Fruit fly (Drosophila melanogaster) whole organism, embryonic: Measurements from ENCODE around the gene ohgt.

Experiments used
- Atf6 ChIP-seq: fragments of 200-800 bp; sonication (Bioruptor generic); IDR thresholded peaks from 2 replicates; pipeline ENCODE4 v1.3.6; 2022; ENCODE audit warnings: missing biosample characterization, missing genetic modification characterization
- Bdp1 ChIP-seq: fragments of 200-800 bp; sonication (Bioruptor generic); optimal IDR thresholded peaks from 3 replicates; lab custom pipeline; 2016; ENCODE audit warnings: missing biosample characterization, missing genetic modification characterization
- C15 ChIP-seq: fragments of 200-800 bp; sonication (Bioruptor generic); IDR thresholded peaks from 3 replicates; pipeline ENCODE4 v1.3.6; 2022; ENCODE audit warnings: missing biosample characterization, missing genetic modification characterization
- CG10209 ChIP-seq: fragments of 200-800 bp; sonication (Bioruptor generic); optimal IDR thresholded peaks from 3 replicates; lab custom pipeline; 2017; ENCODE audit warnings: missing biosample characterization, mild to moderate bottlenecking, missing genetic modification characterization, missing genetic modification reagents
- CG12236 ChIP-seq: fragments of 200-800 bp; sonication (Bioruptor generic); optimal IDR thresholded peaks from 2 replicates; lab custom pipeline; 2016; ENCODE audit warnings: missing biosample characterization, missing genetic modification characterization
- CG13894 ChIP-seq: fragments of 200-800 bp; sonication (Bioruptor generic); optimal IDR thresholded peaks from 3 replicates; lab custom pipeline; 2018; ENCODE audit warnings: missing biosample characterization, mild to moderate bottlenecking, missing genetic modification characterization, moderate library complexity
- CG15269 ChIP-seq: fragments of 200-800 bp; sonication (Bioruptor generic); optimal IDR thresholded peaks from 2 replicates; lab custom pipeline; 2018; ENCODE audit warnings: missing biosample characterization, mild to moderate bottlenecking, missing genetic modification characterization, moderate library complexity
- CG17912 ChIP-seq: fragments of 200-800 bp; sonication (Bioruptor generic); optimal IDR thresholded peaks from 2 replicates; lab custom pipeline; 2018; ENCODE audit warnings: missing biosample characterization, mild to moderate bottlenecking, missing genetic modification characterization
- CG2712 ChIP-seq: fragments of 200-800 bp; optimal IDR thresholded peaks from 3 replicates; lab custom pipeline; 2019; ENCODE audit warnings: missing biosample characterization, mild to moderate bottlenecking, missing genetic modification characterization, moderate library complexity
- CG3065 ChIP-seq: fragments of 200-800 bp; sonication (Bioruptor generic); optimal IDR thresholded peaks from 2 replicates; lab custom pipeline; 2016; ENCODE audit warnings: missing biosample characterization, missing genetic modification characterization
- CG32767 ChIP-seq: fragments of 200-800 bp; sonication (Bioruptor generic); IDR thresholded peaks from 2 replicates; pipeline ENCODE4 v1.3.6; 2022; ENCODE audit warnings: missing biosample characterization, missing genetic modification characterization
- CG3281 ChIP-seq: fragments of 200-800 bp; sonication (Bioruptor generic); optimal IDR thresholded peaks from 3 replicates; lab custom pipeline; 2017; ENCODE audit warnings: missing biosample characterization, mild to moderate bottlenecking, missing genetic modification characterization
- CG34376 ChIP-seq: fragments of 200-800 bp; sonication (Bioruptor generic); optimal IDR thresholded peaks from 2 replicates; lab custom pipeline; 2018; ENCODE audit warnings: missing biosample characterization, mild to moderate bottlenecking, missing genetic modification characterization
- CG4360 ChIP-seq: fragments of 200-800 bp; sonication (Bioruptor generic); IDR thresholded peaks from 2 replicates; pipeline ENCODE4 v1.3.6; 2022; ENCODE audit warnings: missing biosample characterization, missing genetic modification characterization
- CG5953 ChIP-seq: fragments of 200-800 bp; sonication (Bioruptor generic); IDR thresholded peaks from 2 replicates; pipeline ENCODE4 v1.3.6; 2022; ENCODE audit warnings: missing biosample characterization, missing genetic modification characterization
- CG6175 ChIP-seq: fragments of 200-800 bp; sonication (Bioruptor generic); IDR thresholded peaks from 3 replicates; pipeline ENCODE4 v1.3.6; 2022; ENCODE audit warnings: missing biosample characterization, missing genetic modification characterization
- CG7556 ChIP-seq: fragments of 200-800 bp; sonication (Bioruptor generic); optimal IDR thresholded peaks from 2 replicates; lab custom pipeline; 2017; ENCODE audit warnings: missing biosample characterization, mild to moderate bottlenecking, missing genetic modification characterization
- CG7928 ChIP-seq: fragments of 200-800 bp; sonication (Bioruptor generic); optimal IDR thresholded peaks from 2 replicates; lab custom pipeline; 2017; ENCODE audit warnings: missing biosample characterization, mild to moderate bottlenecking, missing genetic modification characterization
- CG8290 ChIP-seq, 3 experiments: fragments of 200-800 bp; sonication (Bioruptor generic); optimal IDR thresholded peaks; 2 replicates each; lab custom pipeline; 2016 to 2019; ENCODE audit warnings: missing biosample characterization in 3 of 3, missing genetic modification characterization in 3 of 3, mild to moderate bottlenecking in 2 of 3, moderate library complexity in 1 of 3
- CG9609 ChIP-seq: fragments of 200-800 bp; sonication (Bioruptor generic); optimal IDR thresholded peaks from 3 replicates; lab custom pipeline; 2016; ENCODE audit warnings: missing biosample characterization, missing genetic modification characterization
- D19B ChIP-seq: fragments of 200-800 bp; sonication (Bioruptor generic); optimal IDR thresholded peaks from 2 replicates; lab custom pipeline; 2017; ENCODE audit warnings: missing biosample characterization, mild to moderate bottlenecking, missing genetic modification characterization
- Dbx ChIP-seq: fragments of 200-800 bp; sonication (Bioruptor generic); IDR thresholded peaks from 3 replicates; pipeline ENCODE4 v1.3.6; 2022; ENCODE audit warnings: missing biosample characterization, missing genetic modification characterization
- E2f2 ChIP-seq: fragments of 200-800 bp; sonication (Bioruptor generic); IDR thresholded peaks from 2 replicates; pipeline ENCODE4 v1.3.6; 2022; ENCODE audit warnings: missing biosample characterization, missing genetic modification characterization
- Fer1 ChIP-seq: fragments of 200-800 bp; sonication (Bioruptor generic); optimal IDR thresholded peaks from 2 replicates; lab custom pipeline; 2017; ENCODE audit warnings: missing biosample characterization, mild to moderate bottlenecking, missing genetic modification characterization
- H15 ChIP-seq: fragments of 200-800 bp; sonication (Bioruptor generic); IDR thresholded peaks from 3 replicates; pipeline ENCODE4 v1.3.6; 2022; ENCODE audit warnings: missing biosample characterization, missing genetic modification characterization
- Hr78 ChIP-seq, 2 experiments: fragments of 200-800 bp in 1 of 2; fragments of >200 bp in 1 of 2; sonication (Bioruptor generic) in 1 of 2; optimal IDR thresholded peaks; 2 replicates each; lab custom pipeline; 2017 to 2019; ENCODE audit warnings: missing biosample characterization in 2 of 2, missing genetic modification characterization in 2 of 2, mild to moderate bottlenecking in 1 of 2, moderate library complexity in 1 of 2
- Nf-YA ChIP-seq: fragments of 200-800 bp; sonication (Bioruptor generic); IDR thresholded peaks from 2 replicates; pipeline ENCODE4 v1.3.6; 2022; ENCODE audit warnings: missing biosample characterization, missing genetic modification characterization
- Pdp1 ChIP-seq, 2 experiments: fragments of 200-800 bp; sonication (Bioruptor generic); optimal IDR thresholded peaks; 3 replicates each; lab custom pipeline; 2016; ENCODE audit warnings: missing biosample characterization in 2 of 2, missing genetic modification characterization in 2 of 2, mild to moderate bottlenecking in 1 of 2, moderate library complexity in 1 of 2
- Side ChIP-seq: fragments of 200-800 bp; sonication (Bioruptor generic); optimal IDR thresholded peaks from 2 replicates; lab custom pipeline; 2016; ENCODE audit warnings: missing biosample characterization, missing genetic modification characterization
- Sox100B ChIP-seq: fragments of 200-800 bp; sonication (Bioruptor generic); optimal IDR thresholded peaks from 3 replicates; lab custom pipeline; 2018; ENCODE audit warnings: missing biosample characterization, mild to moderate bottlenecking, missing genetic modification characterization
- Taf1 ChIP-seq: fragments of 200-800 bp; sonication (Bioruptor generic); IDR thresholded peaks from 2 replicates; pipeline ENCODE4 v1.3.6; 2022; ENCODE audit warnings: missing biosample characterization, missing genetic modification characterization
- Vsx1 ChIP-seq: fragments of 200-800 bp; sonication (Bioruptor generic); optimal IDR thresholded peaks from 2 replicates; lab custom pipeline; 2017; ENCODE audit warnings: missing biosample characterization, mild to moderate bottlenecking, missing genetic modification characterization, missing genetic modification reagents
- corto ChIP-seq: fragments of 200-800 bp; sonication (Bioruptor generic); optimal IDR thresholded peaks from 2 replicates; lab custom pipeline; 2016; ENCODE audit warnings: missing biosample characterization, mild to moderate bottlenecking, missing genetic modification characterization, moderate library complexity
- crol ChIP-seq: fragments of 200-800 bp; sonication (Bioruptor generic); IDR thresholded peaks from 2 replicates; pipeline ENCODE4 v1.3.6; 2022; ENCODE audit warnings: missing biosample characterization, missing genetic modification characterization
- cwo ChIP-seq: fragments of 200-800 bp; sonication (Bioruptor generic); optimal IDR thresholded peaks from 3 replicates; lab custom pipeline; 2017; ENCODE audit warnings: missing biosample characterization, missing genetic modification characterization, mild to moderate bottlenecking, moderate library complexity, missing genetic modification reagents
- gro ChIP-seq: fragments of 200-800 bp; sonication (Bioruptor generic); optimal IDR thresholded peaks from 2 replicates; lab custom pipeline; 2016; ENCODE audit warnings: missing biosample characterization, missing genetic modification characterization
- kah ChIP-seq: fragments of 200-800 bp; sonication (Bioruptor generic); optimal IDR thresholded peaks from 2 replicates; lab custom pipeline; 2018; ENCODE audit warnings: missing biosample characterization, mild to moderate bottlenecking, missing genetic modification characterization
- klu ChIP-seq: fragments of 200-800 bp; sonication (Bioruptor generic); IDR thresholded peaks from 2 replicates; pipeline ENCODE4 v1.3.6; 2022; ENCODE audit warnings: missing biosample characterization, missing genetic modification characterization
- kni ChIP-seq: fragments of 200-800 bp; sonication (Bioruptor generic); optimal IDR thresholded peaks from 3 replicates; lab custom pipeline; 2017; ENCODE audit warnings: mild to moderate bottlenecking, missing biosample characterization, missing genetic modification reagents, missing genetic modification characterization
- nerfin-2 ChIP-seq: fragments of 200-800 bp; sonication (Bioruptor generic); IDR thresholded peaks from 2 replicates; pipeline ENCODE4 v1.3.6; 2022; ENCODE audit warnings: missing biosample characterization, missing genetic modification characterization; ENCODE audit not compliant: partially characterized antibody
- otp ChIP-seq: fragments of 200-800 bp; sonication (Bioruptor generic); IDR thresholded peaks from 3 replicates; pipeline ENCODE4, ENCODE4 v1.3.6; 2022; ENCODE audit warnings: missing biosample characterization, missing genetic modification characterization
- schlank ChIP-seq: fragments of 200-800 bp; sonication (Bioruptor generic); optimal IDR thresholded peaks from 2 replicates; lab custom pipeline; 2018; ENCODE audit warnings: missing biosample characterization, mild to moderate bottlenecking, missing genetic modification characterization
- sd ChIP-seq: fragments of 200-800 bp; sonication (Bioruptor generic); optimal IDR thresholded peaks from 3 replicates; lab custom pipeline; 2018; ENCODE audit warnings: missing biosample characterization, mild to moderate bottlenecking, missing genetic modification characterization, moderate library complexity
- sima ChIP-seq: fragments of 200-800 bp; sonication (Bioruptor generic); optimal IDR thresholded peaks from 2 replicates; lab custom pipeline; 2016; ENCODE audit warnings: missing biosample characterization, missing genetic modification characterization
- so ChIP-seq: fragments of 200-800 bp; sonication (Bioruptor generic); IDR thresholded peaks from 3 replicates; pipeline ENCODE4 v1.3.6; 2022; ENCODE audit warnings: missing biosample characterization, missing genetic modification characterization
- tgo ChIP-seq: fragments of 200-800 bp; sonication (Bioruptor generic); IDR thresholded peaks from 3 replicates; pipeline ENCODE4 v1.3.6; 2022; ENCODE audit warnings: missing biosample characterization, missing genetic modification characterization
- tio ChIP-seq: fragments of 200-800 bp; sonication (Bioruptor generic); optimal IDR thresholded peaks from 2 replicates; lab custom pipeline; 2017; ENCODE audit warnings: missing biosample characterization, missing genetic modification characterization, inconsistent platforms
- tna ChIP-seq: fragments of 200-800 bp; sonication (Bioruptor generic); IDR thresholded peaks from 2 replicates; pipeline ENCODE4 v1.3.6; 2022; ENCODE audit warnings: missing biosample characterization, missing genetic modification characterization; ENCODE audit not compliant: partially characterized antibody
- zfh2 ChIP-seq: fragments of 200-800 bp; sonication (Bioruptor generic); optimal IDR thresholded peaks from 2 replicates; lab custom pipeline; 2016; ENCODE audit warnings: missing biosample characterization, missing genetic modification characterization

The ohgt gene

DNA sequence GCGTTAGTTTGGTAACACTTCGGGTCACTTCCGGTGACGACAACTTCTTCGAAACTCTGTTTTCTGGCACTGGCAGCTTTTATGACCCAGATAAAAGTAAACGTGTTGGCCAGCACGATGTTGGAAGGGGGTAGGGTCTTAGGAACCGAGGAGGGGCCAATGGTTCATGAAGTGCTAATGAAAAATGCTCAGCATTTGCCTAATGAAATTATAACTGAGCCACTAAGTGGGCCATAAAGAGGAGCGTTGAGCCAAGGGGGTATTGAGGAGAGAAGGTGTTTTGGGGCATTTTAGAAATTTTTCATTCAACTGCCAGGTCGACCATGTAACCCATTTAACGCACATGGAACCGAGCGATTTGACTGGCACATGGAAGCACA is 49.3 kb downstream of the ohgt start:
- TF ChIP-seq sd (peak; percentile 37), kah (GFP tag; lab: Kevin White, UChicago) (no peak), Sox100B (GFP tag; lab: Kevin White, UChicago) (peak; percentile 15), Taf1 (GFP tag; lab: Robert Waterston, UW) (no peak), H15 (GFP tag; lab: Robert Waterston, UW) (0 out of 3 replicates have a peak, but pooled peaks have one; percentile 2), CG9609 (GFP tag; lab: Kevin White, UChicago) (peak; percentile 2), Hr78 (GFP tag; optimal IDR thresholded peaks at IDR 0.05; lab: Kevin White, UChicago) (peak in 1 of 2 experiments; percentile 73), klu (GFP tag; lab: Robert Waterston, UW) (0 out of 2 replicates have a peak, but pooled peaks have one; percentile 5), otp (GFP tag; lab: Robert Waterston, UW) (peak; percentile 75; the same call in 2 of the 3 replicates), crol (GFP tag; lab: Robert Waterston, UW) (peak; percentile 54; the same call in 1 of the 2 replicates), cwo (GFP tag; lab: Kevin White, UChicago) (peak; percentile 29), Pdp1 (GFP tag; optimal IDR thresholded peaks at IDR 0.05; lab: Kevin White, UChicago) (peak in 1 of 2 experiments; percentile 22), CG17912 (GFP tag; lab: Kevin White, UChicago) (no peak), Vsx1 (GFP tag; lab: Kevin White, UChicago) (peak; percentile 71), zfh2 (GFP tag; lab: Kevin White, UChicago) (no peak), CG13894 (tag; lab: Kevin White, UChicago) (no peak), CG4360 (GFP tag; lab: Robert Waterston, UW) (0 out of 2 replicates have a peak, but pooled peaks have one; percentile 1), Bdp1 (GFP tag; lab: Kevin White, UChicago) (no peak), tgo (0 out of 3 replicates have a peak, but pooled peaks have one; percentile 6), sima (GFP tag; lab: Kevin White, UChicago) (no peak), CG6175 (GFP tag; lab: Robert Waterston, UW) (no peak), kni (GFP tag; lab: Kevin White, UChicago) (peak; percentile 22), tio (GFP tag; lab: Kevin White, UChicago) (peak; percentile 4), CG3281 (peak; percentile 19), Atf6 (GFP tag; lab: Robert Waterston, UW) (no peak), Dbx (GFP tag; lab: Robert Waterston, UW) (0 out of 3 replicates have a peak, but pooled peaks have one; percentile 3), nerfin-2 (GFP tag; lab: Robert Waterston, UW) (0 out of 2 replicates have a peak, but pooled peaks have one; percentile 14), CG10209 (GFP tag; lab: Kevin White, UChicago) (peak; percentile 21), CG7556 (GFP tag; lab: Kevin White, UChicago) (peak; percentile 36)

DNA sequence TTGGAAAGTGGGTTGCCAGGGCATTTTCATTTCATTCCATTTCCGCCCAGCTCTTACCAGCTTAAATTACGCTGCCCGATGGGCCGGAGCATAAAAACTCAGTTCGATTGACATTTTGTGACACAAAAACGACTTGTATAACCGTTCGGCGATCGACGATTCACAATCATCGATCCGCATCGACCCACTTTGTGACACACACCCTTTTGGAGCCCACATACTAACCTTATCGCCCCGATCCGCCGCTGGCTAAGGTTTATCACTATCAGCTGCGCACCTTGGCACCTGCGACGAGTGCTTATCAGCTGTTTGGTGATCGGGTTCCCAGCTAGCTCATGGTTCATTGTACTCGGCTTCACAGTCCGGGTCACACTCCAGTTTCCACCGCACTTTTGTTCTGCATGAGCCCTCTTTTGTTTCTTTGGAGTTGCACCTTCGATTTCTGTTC is 50.4 kb downstream of the ohgt start:
- TF ChIP-seq tna (GFP tag; lab: Robert Waterston, UW) (no peak), gro (GFP tag; lab: Kevin White, UChicago) (peak; percentile 9), CG2712 (peak; percentile 15), Fer1 (GFP tag; lab: Kevin White, UChicago) (peak; percentile 31), C15 (GFP tag; lab: Robert Waterston, UW) (0 out of 3 replicates have a peak, but pooled peaks have one; percentile 35), CG12236 (GFP tag; lab: Kevin White, UChicago) (no peak), schlank (tag; lab: Kevin White, UChicago) (peak; percentile 22), CG15269 (tag; lab: Kevin White, UChicago) (peak; percentile 16), CG8290 (GFP tag; optimal IDR thresholded peaks at IDR 0.05; lab: Kevin White, UChicago) (no peak), CG8290 (tag; optimal IDR thresholded peaks at IDR 0.05; lab: Kevin White, UChicago) (peak in 1 of 2 experiments; percentile 46), CG32767 (GFP tag; lab: Robert Waterston, UW) (no peak), CG5953 (no peak), D19B (GFP tag; lab: Kevin White, UChicago) (no peak), Side (GFP tag; lab: Kevin White, UChicago) (no peak), CG7928 (GFP tag; lab: Kevin White, UChicago) (no peak), corto (GFP tag; lab: Kevin White, UChicago) (no peak), Nf-YA (GFP tag; lab: Robert Waterston, UW) (0 out of 2 replicates have a peak, but pooled peaks have one; percentile 20), E2f2 (GFP tag; lab: Robert Waterston, UW) (no peak), CG34376 (GFP tag; lab: Kevin White, UChicago) (peak; percentile 90), so (GFP tag; lab: Robert Waterston, UW) (0 out of 3 replicates have a peak, but pooled peaks have one; percentile 17), CG3065 (GFP tag; lab: Kevin White, UChicago) (no peak)
